Fruit fly (Drosophila melanogaster) whole organism, embryonic: ENCODE results near the gene Wdr62.

Experiments used
- Antp ChIP-seq: fragments of 200-800 bp; sonication (Bioruptor generic); optimal IDR thresholded peaks from 3 replicates; lab custom pipeline; 2016; ENCODE audit warnings: missing biosample characterization, missing genetic modification characterization
- B-H1 ChIP-seq: fragments of 200-800 bp; sonication (Bioruptor generic); IDR thresholded peaks from 3 replicates; pipeline ENCODE4 v1.3.6; 2022; ENCODE audit warnings: missing biosample characterization, missing genetic modification characterization
- Bgb ChIP-seq: fragments of 200-800 bp; sonication (Bioruptor generic); IDR thresholded peaks from 2 replicates; pipeline ENCODE4 v1.3.6; 2022; ENCODE audit warnings: missing biosample characterization, missing genetic modification characterization; ENCODE audit not compliant: partially characterized antibody
- CG10274 ChIP-seq: fragments of 200-800 bp; sonication (Bioruptor generic); optimal IDR thresholded peaks from 3 replicates; lab custom pipeline; 2017; ENCODE audit warnings: missing biosample characterization, mild to moderate bottlenecking, missing genetic modification characterization
- CG11560 ChIP-seq: fragments of 200-800 bp; sonication (Bioruptor generic); IDR thresholded peaks from 3 replicates; pipeline ENCODE4 v1.3.6; 2022; ENCODE audit warnings: missing biosample characterization, missing genetic modification characterization
- CG12071 ChIP-seq: fragments of 200-800 bp; sonication (Bioruptor generic); optimal IDR thresholded peaks from 3 replicates; lab custom pipeline; 2018; ENCODE audit warnings: missing biosample characterization, mild to moderate bottlenecking, missing genetic modification characterization
- CG15514 ChIP-seq: fragments of 200-800 bp; sonication (Bioruptor generic); optimal IDR thresholded peaks from 3 replicates; lab custom pipeline; 2017; ENCODE audit warnings: missing biosample characterization, missing genetic modification characterization, mild to moderate bottlenecking, moderate library complexity, missing genetic modification reagents
- CG1647 ChIP-seq: fragments of 200-800 bp; sonication (Bioruptor generic); optimal IDR thresholded peaks from 3 replicates; lab custom pipeline; 2016; ENCODE audit warnings: missing biosample characterization, missing genetic modification characterization
- CG18619 ChIP-seq: fragments of 200-800 bp; sonication (Bioruptor generic); optimal IDR thresholded peaks from 3 replicates; lab custom pipeline; 2017; ENCODE audit warnings: missing biosample characterization, mild to moderate bottlenecking, missing genetic modification characterization
- CG2889 ChIP-seq: fragments of 200-800 bp; sonication (Bioruptor generic); IDR thresholded peaks from 3 replicates; pipeline ENCODE4 v1.3.6; 2022; ENCODE audit warnings: missing biosample characterization, missing genetic modification characterization
- CG33557 ChIP-seq: fragments of 200-800 bp; sonication (Bioruptor generic); optimal IDR thresholded peaks from 2 replicates; lab custom pipeline; 2019; ENCODE audit warnings: missing biosample characterization, mild to moderate bottlenecking, missing genetic modification characterization, moderate library complexity
- CG34376 ChIP-seq: fragments of 200-800 bp; sonication (Bioruptor generic); optimal IDR thresholded peaks from 2 replicates; lab custom pipeline; 2018; ENCODE audit warnings: missing biosample characterization, mild to moderate bottlenecking, missing genetic modification characterization
- CG5245 ChIP-seq: fragments of 200-800 bp; sonication (Bioruptor generic); optimal IDR thresholded peaks from 3 replicates; lab custom pipeline; 2016; ENCODE audit warnings: missing biosample characterization, missing genetic modification characterization
- CG6254 ChIP-seq: fragments of 200-800 bp; sonication (Bioruptor generic); optimal IDR thresholded peaks from 3 replicates; lab custom pipeline; 2017; ENCODE audit warnings: mild to moderate bottlenecking, missing biosample characterization, missing genetic modification reagents, missing genetic modification characterization
- CG6654 ChIP-seq: fragments of 200-800 bp; sonication (Bioruptor generic); optimal IDR thresholded peaks from 2 replicates; lab custom pipeline; 2017; ENCODE audit warnings: missing biosample characterization, mild to moderate bottlenecking, missing genetic modification characterization
- CG6683 ChIP-seq: fragments of 200-800 bp; sonication (Bioruptor generic); optimal IDR thresholded peaks from 2 replicates; lab custom pipeline; 2017; ENCODE audit warnings: missing biosample characterization, mild to moderate bottlenecking, missing genetic modification characterization, missing genetic modification reagents
- CG6813 ChIP-seq: fragments of 200-800 bp; sonication (Bioruptor generic); optimal IDR thresholded peaks from 2 replicates; lab custom pipeline; 2017; ENCODE audit warnings: missing biosample characterization, missing genetic modification characterization, mild to moderate bottlenecking, moderate library complexity, missing genetic modification reagents
- CG7839 ChIP-seq: fragments of 200-800 bp; sonication (Bioruptor generic); optimal IDR thresholded peaks from 3 replicates; lab custom pipeline; 2018; ENCODE audit warnings: missing biosample characterization, mild to moderate bottlenecking, missing genetic modification characterization, moderate library complexity
- CG8359 ChIP-seq: fragments of 200-800 bp; sonication (Bioruptor generic); optimal IDR thresholded peaks from 2 replicates; lab custom pipeline; 2017; ENCODE audit warnings: missing biosample characterization, mild to moderate bottlenecking, missing genetic modification characterization, borderline replicate concordance
- Camta ChIP-seq: fragments of 200-800 bp; sonication (Bioruptor generic); optimal IDR thresholded peaks from 2 replicates; lab custom pipeline; 2016; ENCODE audit warnings: missing biosample characterization, missing genetic modification characterization
- Chrac-16 ChIP-seq: fragments of 200-800 bp; sonication (Bioruptor generic); optimal IDR thresholded peaks from 3 replicates; lab custom pipeline; 2016; ENCODE audit warnings: missing biosample characterization, missing genetic modification characterization
- Dbx ChIP-seq: fragments of 200-800 bp; sonication (Bioruptor generic); IDR thresholded peaks from 3 replicates; pipeline ENCODE4 v1.3.6; 2022; ENCODE audit warnings: missing biosample characterization, missing genetic modification characterization
- E2f2 ChIP-seq: fragments of 200-800 bp; sonication (Bioruptor generic); IDR thresholded peaks from 2 replicates; pipeline ENCODE4 v1.3.6; 2022; ENCODE audit warnings: missing biosample characterization, missing genetic modification characterization
- Fer1 ChIP-seq: fragments of 200-800 bp; sonication (Bioruptor generic); optimal IDR thresholded peaks from 2 replicates; lab custom pipeline; 2017; ENCODE audit warnings: missing biosample characterization, mild to moderate bottlenecking, missing genetic modification characterization
- Hey ChIP-seq: fragments of 200-800 bp; sonication (Bioruptor generic); optimal IDR thresholded peaks from 3 replicates; lab custom pipeline; 2018; ENCODE audit warnings: missing biosample characterization, mild to moderate bottlenecking, missing genetic modification characterization
- Hmr ChIP-seq: fragments of 200-800 bp; sonication (Bioruptor generic); optimal IDR thresholded peaks from 3 replicates; lab custom pipeline; 2017; ENCODE audit warnings: mild to moderate bottlenecking, missing biosample characterization, missing genetic modification reagents, missing genetic modification characterization
- Hr39 ChIP-seq: fragments of >200 bp; optimal IDR thresholded peaks from 2 replicates; lab custom pipeline; 2017
- MESR4 ChIP-seq: fragments of 200-800 bp; sonication (Bioruptor generic); optimal IDR thresholded peaks from 2 replicates; lab custom pipeline; 2018; ENCODE audit warnings: missing biosample characterization, mild to moderate bottlenecking, missing genetic modification characterization, moderate library complexity
- Med ChIP-seq: fragments of 200-800 bp; sonication (Bioruptor generic); peaks from one replicate; lab custom pipeline; 2016; ENCODE audit warnings: missing biosample characterization, missing genetic modification characterization, mild to moderate bottlenecking, inconsistent platforms, moderate library complexity
- Mrtf ChIP-seq: fragments of 200-800 bp; sonication (Bioruptor generic); IDR thresholded peaks from 3 replicates; pipeline ENCODE4 v1.3.6; 2022; ENCODE audit warnings: missing biosample characterization, missing genetic modification characterization
- NC2β ChIP-seq: fragments of 200-800 bp; sonication (Bioruptor generic); optimal IDR thresholded peaks from 2 replicates; lab custom pipeline; 2016; ENCODE audit warnings: missing biosample characterization, missing genetic modification characterization
- Optix ChIP-seq: fragments of 200-800 bp; sonication (Bioruptor generic); IDR thresholded peaks from 3 replicates; pipeline ENCODE4 v1.3.6; 2022; ENCODE audit warnings: missing biosample characterization, missing genetic modification characterization
- Pdp1 ChIP-seq, 2 experiments: fragments of 200-800 bp; sonication (Bioruptor generic); optimal IDR thresholded peaks; 3 replicates each; lab custom pipeline; 2016; ENCODE audit warnings: missing biosample characterization in 2 of 2, missing genetic modification characterization in 2 of 2, mild to moderate bottlenecking in 1 of 2, moderate library complexity in 1 of 2
- ac ChIP-seq: fragments of 200-800 bp; sonication (Bioruptor generic); optimal IDR thresholded peaks from 3 replicates; lab custom pipeline; 2017; ENCODE audit warnings: missing biosample characterization, mild to moderate bottlenecking, missing genetic modification characterization
- al ChIP-seq: fragments of 200-800 bp; sonication (Bioruptor generic); IDR thresholded peaks from 2 replicates; pipeline ENCODE4 v1.3.6; 2022; ENCODE audit warnings: missing biosample characterization, missing genetic modification characterization
- ato ChIP-seq: fragments of 200-800 bp; sonication (Bioruptor generic); IDR thresholded peaks from 2 replicates; pipeline ENCODE4 v1.3.6; 2022; ENCODE audit warnings: missing biosample characterization, missing genetic modification characterization; ENCODE audit not compliant: partially characterized antibody
- az2 ChIP-seq: fragments of 200-800 bp; sonication (Bioruptor generic); optimal IDR thresholded peaks from 3 replicates; lab custom pipeline; 2016; ENCODE audit warnings: missing biosample characterization, missing genetic modification characterization
- chm ChIP-seq: fragments of 200-800 bp; sonication (Bioruptor generic); IDR thresholded peaks from 2 replicates; pipeline ENCODE4 v1.3.6; 2022; ENCODE audit warnings: missing biosample characterization, missing genetic modification characterization
- dimm ChIP-seq: fragments of 200-800 bp; sonication (Bioruptor generic); IDR thresholded peaks from 2 replicates; pipeline ENCODE4 v1.3.6; 2022; ENCODE audit warnings: missing biosample characterization, missing genetic modification characterization
- dmrt11E ChIP-seq: fragments of 200-800 bp; sonication (Bioruptor generic); optimal IDR thresholded peaks from 3 replicates; lab custom pipeline; 2018; ENCODE audit warnings: missing biosample characterization, mild to moderate bottlenecking, missing genetic modification characterization, moderate library complexity
- eve ChIP-seq, 2 experiments: fragments of >200 bp; optimal IDR thresholded peaks; 2 replicates each; lab custom pipeline; 2017; ENCODE audit warnings: missing biosample characterization in 2 of 2, missing genetic modification characterization in 2 of 2
- gcm ChIP-seq: fragments of 200-800 bp; sonication (Bioruptor generic); optimal IDR thresholded peaks from 2 replicates; lab custom pipeline; 2019; ENCODE audit warnings: missing biosample characterization, mild to moderate bottlenecking, missing genetic modification characterization, moderate library complexity
- hkb ChIP-seq, 2 experiments: fragments of 200-800 bp in 1 of 2; fragments of >200 bp in 1 of 2; sonication (Bioruptor generic) in 1 of 2; IDR thresholded peaks in 1 of 2; optimal IDR thresholded peaks in 1 of 2; 2 replicates each; pipeline versions ENCODE4 v1.3.6 to Lab custom; 2017 to 2022; ENCODE audit warnings: missing biosample characterization in 1 of 2, missing genetic modification characterization in 1 of 2
- klu ChIP-seq: fragments of 200-800 bp; sonication (Bioruptor generic); IDR thresholded peaks from 2 replicates; pipeline ENCODE4 v1.3.6; 2022; ENCODE audit warnings: missing biosample characterization, missing genetic modification characterization
- knrl ChIP-seq: fragments of 200-800 bp; sonication (Bioruptor generic); IDR thresholded peaks from 3 replicates; pipeline ENCODE4 v1.3.6; 2022; ENCODE audit warnings: missing biosample characterization, missing genetic modification characterization; ENCODE audit not compliant: partially characterized antibody
- maf-S ChIP-seq: fragments of 200-800 bp; sonication (Bioruptor generic); optimal IDR thresholded peaks from 2 replicates; lab custom pipeline; 2016; ENCODE audit warnings: missing biosample characterization, missing genetic modification characterization
- nerfin-2 ChIP-seq: fragments of 200-800 bp; sonication (Bioruptor generic); IDR thresholded peaks from 2 replicates; pipeline ENCODE4 v1.3.6; 2022; ENCODE audit warnings: missing biosample characterization, missing genetic modification characterization; ENCODE audit not compliant: partially characterized antibody
- unc-4 ChIP-seq: fragments of 200-800 bp; sonication (Bioruptor generic); IDR thresholded peaks from 2 replicates; pipeline ENCODE4 v1.3.6; 2022; ENCODE audit warnings: missing biosample characterization, missing genetic modification characterization; ENCODE audit not compliant: partially characterized antibody

Wdr62 gene

DNA sequence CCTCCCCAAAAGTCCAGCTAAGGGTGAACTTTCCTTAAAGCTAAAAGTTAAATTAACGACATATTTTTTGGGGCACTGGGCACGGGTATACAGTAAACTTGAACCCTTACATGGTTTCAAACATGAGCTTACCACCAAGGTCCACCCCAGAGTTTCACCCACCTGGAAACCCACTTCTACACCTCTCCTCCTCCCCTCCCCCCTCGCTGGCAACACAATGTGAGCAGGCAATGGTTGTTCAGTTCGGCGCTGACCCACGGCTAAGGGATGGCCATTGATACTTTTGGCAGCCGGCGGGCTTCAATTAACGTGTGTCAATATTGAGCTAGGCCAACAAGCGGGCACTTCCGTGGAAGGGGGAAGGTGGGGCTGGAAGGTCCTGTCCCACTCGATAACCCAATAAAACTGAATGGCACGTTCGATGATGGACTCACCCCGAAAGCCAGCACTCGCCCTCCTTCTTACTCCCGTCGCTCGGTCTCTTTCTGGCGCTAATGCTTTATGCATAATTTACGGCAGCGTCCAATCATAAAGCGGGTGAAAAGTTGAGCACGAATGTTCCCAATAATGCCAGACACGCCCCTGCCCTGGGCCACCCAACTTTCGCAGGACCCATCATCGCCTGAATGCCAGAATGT lies 60.2 kb downstream of the Wdr62 start (continued):
- TF ChIP-seq Fer1 (GFP tag; lab: Kevin White, UChicago) (no peak), NC2β (GFP tag; lab: Kevin White, UChicago) (no peak), CG1647 (GFP tag; lab: Kevin White, UChicago) (no peak), CG15514 (peak; percentile 36), klu (GFP tag; lab: Robert Waterston, UW) (no peak), Hmr (GFP tag; lab: Kevin White, UChicago) (peak; percentile 41), CG18619 (no peak), Chrac-16 (no peak), CG6654 (GFP tag; lab: Kevin White, UChicago) (no peak), ato (GFP tag; lab: Robert Waterston, UW) (no peak), Hey (tag; lab: Kevin White, UChicago) (peak; percentile 44), B-H1 (GFP tag; lab: Robert Waterston, UW) (no peak), Hr39 (lab: Kevin White, UChicago) (no peak), Dbx (GFP tag; lab: Robert Waterston, UW) (peak; percentile 53; the same call in 1 of the 3 replicates), CG7839 (tag; lab: Kevin White, UChicago) (no peak), Med (GFP tag; lab: Kevin White, UChicago) (peak; percentile 89), Camta (GFP tag; lab: Kevin White, UChicago) (no peak), CG34376 (GFP tag; lab: Kevin White, UChicago) (no peak), CG6813 (peak; percentile 24), CG2889 (GFP tag; lab: Robert Waterston, UW) (no peak), az2 (GFP tag; lab: Kevin White, UChicago) (no peak), Antp (GFP tag; lab: Kevin White, UChicago) (no peak), gcm (GFP tag; lab: Kevin White, UChicago) (no peak), CG11560 (tag; lab: Robert Waterston, UW) (no peak), unc-4 (GFP tag; lab: Robert Waterston, UW) (no peak), CG5245 (GFP tag; lab: Kevin White, UChicago) (no peak), eve (GFP tag; optimal IDR thresholded peaks at IDR 0.05; lab: Kevin White, UChicago) (no peak), E2f2 (no peak), al (GFP tag; lab: Robert Waterston, UW) (no peak)

DNA sequence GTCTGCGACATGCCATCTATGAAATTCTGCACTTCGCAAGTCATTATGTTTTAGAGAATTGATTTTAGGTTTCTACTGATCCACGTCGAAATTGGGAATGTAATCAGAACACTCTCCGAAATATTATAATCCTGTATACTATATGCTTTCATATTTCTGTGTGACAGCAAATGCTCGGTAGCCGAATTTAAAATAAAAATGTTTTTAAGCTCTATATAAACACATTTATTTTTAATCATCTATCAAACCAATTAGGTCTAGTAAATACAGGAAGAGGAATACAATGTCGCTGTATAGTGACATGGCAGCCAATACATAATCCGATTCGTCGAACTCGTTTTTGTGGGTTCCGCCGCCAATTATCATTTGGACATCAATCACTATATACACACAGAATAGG lies 61.2 kb downstream of the Wdr62 start, which contains the start of gene CG15357:
CG15357 (minus strand) TSS at position 101 of the 400 bp plus-strand sequence.
- TF ChIP-seq CG10274 (GFP tag; lab: Kevin White, UChicago): no peak
- TF ChIP-seq CG6683: no peak
- TF ChIP-seq Fer1 (GFP tag; lab: Kevin White, UChicago): no peak
- no peak for TF ChIP-seq Optix (GFP tag; lab: Robert Waterston, UW)
- TF ChIP-seq maf-S (GFP tag; lab: Kevin White, UChicago): no peak
- TF ChIP-seq dimm (GFP tag; lab: Robert Waterston, UW): no peak

DNA sequence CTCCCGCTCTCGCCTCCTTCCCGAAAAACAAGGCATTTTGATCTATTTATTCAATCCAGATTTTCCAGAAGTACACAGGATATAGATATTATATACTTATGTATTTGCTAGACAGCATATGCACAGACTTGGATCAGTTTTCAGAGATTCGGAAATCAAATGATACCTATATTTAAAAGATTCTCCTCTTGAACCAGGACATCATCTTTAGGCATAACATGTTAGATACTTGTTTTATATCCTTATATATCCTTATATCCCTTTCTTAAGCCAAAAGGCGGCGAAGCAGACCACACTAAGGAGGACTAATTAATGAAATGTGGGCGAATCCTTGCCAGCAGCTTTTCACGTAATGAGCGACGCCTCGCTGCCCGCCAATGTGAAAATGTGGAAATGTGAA lies 62.2 kb downstream of the Wdr62 start, which contains the start of gene CG33673:
CG33673 (minus strand) TSS at position 101 of the 400 bp plus-strand sequence.
- TF ChIP-seq CG12071 (GFP tag; lab: Kevin White, UChicago): no peak
- no peak for TF ChIP-seq Pdp1 (GFP tag; optimal IDR thresholded peaks at IDR 0.05; lab: Kevin White, UChicago)
- TF ChIP-seq nerfin-2 (GFP tag; lab: Robert Waterston, UW): no peak
- no peak for TF ChIP-seq CG8359
- no peak for TF ChIP-seq hkb (optimal IDR thresholded peaks at IDR 0.05; lab: Kevin White, UChicago)
- TF ChIP-seq hkb (GFP tag; IDR thresholded peaks at IDR 0.05; lab: Robert Waterston, UW): no peak
- TF ChIP-seq chm (GFP tag; lab: Robert Waterston, UW): no peak
- no peak for TF ChIP-seq MESR4 (GFP tag; lab: Kevin White, UChicago)
- no peak for TF ChIP-seq Bgb (GFP tag; lab: Robert Waterston, UW)
- TF ChIP-seq CG33557 (GFP tag; lab: Kevin White, UChicago): no peak
- TF ChIP-seq knrl (GFP tag; lab: Robert Waterston, UW): no peak
- no peak for TF ChIP-seq Mrtf (GFP tag; lab: Robert Waterston, UW)
- no peak for TF ChIP-seq dmrt11E (tag; lab: Kevin White, UChicago)
- TF ChIP-seq CG6254 (GFP tag; lab: Kevin White, UChicago): no peak
- no peak for TF ChIP-seq ac
